Worm (Caenorhabditis elegans): ENCODE results near the gene C16C8.12.

DNA sequence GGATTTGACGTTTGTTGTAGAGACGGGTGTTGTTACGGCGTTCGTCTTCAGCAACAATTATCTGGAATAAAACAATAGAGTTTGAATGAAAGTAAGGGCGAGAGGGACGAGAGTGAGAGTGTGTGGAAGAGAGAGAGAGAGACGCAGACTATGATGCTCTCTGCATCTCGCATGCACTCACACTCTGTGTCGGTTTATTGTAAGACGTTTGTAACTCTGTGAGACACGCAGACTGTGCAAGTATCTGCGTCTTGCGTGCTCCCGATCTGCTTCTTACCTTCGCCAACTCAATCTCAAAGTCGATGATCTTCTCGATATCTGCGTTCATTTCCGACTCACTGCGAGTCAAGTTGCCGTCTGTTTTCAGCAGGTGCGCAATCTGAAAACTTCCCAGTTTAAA is 29.6 kb upstream of the C16C8.12 start:
- TF ChIP-seq tbx-2 (tag; optimal IDR thresholded peaks at IDR 0.05) (no peak), mep-1 (tag; optimal IDR thresholded peaks at IDR 0.05) (no peak), rnt-1 (tag; optimal IDR thresholded peaks at IDR 0.05) (no peak), egl-27 (tag; optimal IDR thresholded peaks at IDR 0.05) (no peak), nhr-90 (tag; optimal IDR thresholded peaks at IDR 0.05; ENCODE audit: poor library complexity) (no peak), zag-1 (tag; optimal IDR thresholded peaks at IDR 0.05) (no peak), lsy-2 (tag; optimal IDR thresholded peaks at IDR 0.05) (no peak)
